Comparison of ENCODE assay signal across 1 worm cellular context in genomic region chrV:6353182-6353780, ce11.
TF ChIP-seq lines count a peak whose summit lies in the region.

No protein-coding gene starts in this region.

TF ChIP-seq in whole organism, L4 larva, 104 proteins besides CTCF, POLR2A, EP300 and RAD21 (continued from another document):
- peak; percentile 11 for TF ChIP-seq hlh-30 (tag; optimal IDR thresholded peaks at IDR 0.05; lab: Kevin White, UChicago; ENCODE audit: insufficient read depth)
- 0 out of 2 replicates have a peak, but pooled peaks have one; percentile 7 for TF ChIP-seq set-16 (GFP tag; IDR thresholded peaks at IDR 0.05; lab: Robert Waterston, UW)
- TF ChIP-seq cey-2 (tag; optimal IDR thresholded peaks at IDR 0.05; lab: Kevin White, UChicago; ENCODE audit: borderline replicate concordance, insufficient read depth) = no peak
- no peak for TF ChIP-seq ces-1 (GFP tag; optimal IDR thresholded peaks at IDR 0.05; lab: Kevin White, UChicago)
- peak; percentile 51 for TF ChIP-seq mxl-3 (GFP tag; optimal IDR thresholded peaks at IDR 0.05; lab: Kevin White, UChicago)
- TF ChIP-seq unc-130 (GFP tag; optimal IDR thresholded peaks at IDR 0.05; lab: Kevin White, UChicago) = no peak
- TF ChIP-seq lin-1 (GFP tag; IDR thresholded peaks at IDR 0.05; lab: Robert Waterston, UW) = no peak
- no peak for TF ChIP-seq Y5F2A.4 (GFP tag; optimal IDR thresholded peaks at IDR 0.05; lab: Kevin White, UChicago)
